Fruit fly (Drosophila melanogaster) whole organism, wandering third instar larva: Measurements from ENCODE around the gene Hr4.

Experiments
- Abd-B ChIP-seq: fragments of >200 bp; optimal IDR thresholded peaks from 2 replicates; lab custom pipeline; 2017; ENCODE audit warnings: missing biosample characterization, missing genetic modification characterization
- CG32264 ChIP-seq: fragments of 200-800 bp; sonication (Bioruptor generic); optimal IDR thresholded peaks from 2 replicates; lab custom pipeline; 2016; ENCODE audit warnings: missing biosample characterization, missing genetic modification characterization
- CG9705 ChIP-seq: fragments of 200-800 bp; sonication (Bioruptor generic); optimal IDR thresholded peaks from 2 replicates; lab custom pipeline; 2018; ENCODE audit warnings: missing biosample characterization, mild to moderate bottlenecking, missing genetic modification characterization
- CrebA ChIP-seq: fragments of 200-800 bp; sonication (Bioruptor generic); optimal IDR thresholded peaks from 2 replicates; lab custom pipeline; 2016; ENCODE audit warnings: missing biosample characterization, mild to moderate bottlenecking, missing genetic modification characterization, borderline replicate concordance
- Dfd ChIP-seq: fragments of >200 bp; optimal IDR thresholded peaks from 2 replicates; lab custom pipeline; 2017; ENCODE audit warnings: missing biosample characterization, missing genetic modification characterization
- Dif ChIP-seq: fragments of 200-275, 200-300 bp; sonication (Bioruptor generic); optimal IDR thresholded peaks from 2 replicates; lab custom pipeline; 2018; ENCODE audit warnings: missing biosample characterization, missing genetic modification characterization; ENCODE audit not compliant: partially characterized antibody
- GATAd ChIP-seq: sonication (Bioruptor generic); optimal IDR thresholded peaks from 2 replicates; lab custom pipeline; 2016; ENCODE audit warnings: missing biosample characterization, missing genetic modification characterization
- HLH106 ChIP-seq: fragments of 200-800 bp; optimal IDR thresholded peaks from 3 replicates; lab custom pipeline; 2019; ENCODE audit warnings: missing biosample characterization, mild to moderate bottlenecking, missing genetic modification characterization, moderate library complexity
- Hnf4 ChIP-seq: fragments of 200-800 bp; sonication (Bioruptor generic); optimal IDR thresholded peaks from 2 replicates; lab custom pipeline; 2016; ENCODE audit warnings: missing biosample characterization, mild to moderate bottlenecking, missing genetic modification characterization
- Hr78 ChIP-seq: fragments of >200 bp; optimal IDR thresholded peaks from 2 replicates; lab custom pipeline; 2017; ENCODE audit warnings: missing biosample characterization, missing genetic modification characterization
- Hr83 ChIP-seq: fragments of 200-300 bp; sonication (Bioruptor generic); optimal IDR thresholded peaks from 2 replicates; lab custom pipeline; 2016; ENCODE audit warnings: missing biosample characterization, mild to moderate bottlenecking, missing genetic modification characterization, moderate library complexity; ENCODE audit not compliant: poor library complexity, severe bottlenecking
- Jra ChIP-seq: sonication (Bioruptor generic); optimal IDR thresholded peaks from 2 replicates; lab custom pipeline; 2016; ENCODE audit warnings: missing biosample characterization, missing genetic modification characterization
- Mio ChIP-seq: sonication (Bioruptor generic); optimal IDR thresholded peaks from 2 replicates; lab custom pipeline; 2016; ENCODE audit warnings: missing biosample characterization, missing genetic modification characterization
- Myc ChIP-seq: fragments of >200 bp; optimal IDR thresholded peaks from 2 replicates; lab custom pipeline; 2017
- N ChIP-seq: fragments of >200 bp; optimal IDR thresholded peaks from 2 replicates; lab custom pipeline; 2018; ENCODE audit warnings: missing biosample characterization, missing external identifiers, missing genetic modification characterization
- OdsH ChIP-seq: fragments of 200-800 bp; sonication (Bioruptor generic); optimal IDR thresholded peaks from 2 replicates; lab custom pipeline; 2016; ENCODE audit warnings: missing biosample characterization, mild to moderate bottlenecking, missing genetic modification characterization
- Rel ChIP-seq, 2 experiments: fragments of 200-800 bp; sonication (Bioruptor generic) in 1 of 2; optimal IDR thresholded peaks; 2 replicates in 1 of 2; 3 replicates in 1 of 2; lab custom pipeline; 2016 to 2019; ENCODE audit warnings: mild to moderate bottlenecking in 2 of 2, missing biosample characterization in 2 of 2, missing genetic modification characterization in 2 of 2, moderate library complexity in 1 of 2
- Sp1 ChIP-seq: fragments of 200-800 bp; sonication (Bioruptor generic); optimal IDR thresholded peaks from 3 replicates; lab custom pipeline; 2019; ENCODE audit warnings: missing biosample characterization, mild to moderate bottlenecking, missing genetic modification characterization, moderate library complexity
- Vsx2 ChIP-seq: fragments of 200-300, 225-300 bp; sonication (Bioruptor generic); optimal IDR thresholded peaks from 2 replicates; lab custom pipeline; 2018; ENCODE audit warnings: missing biosample characterization, missing genetic modification characterization; ENCODE audit not compliant: partially characterized antibody
- br ChIP-seq: fragments of 200-800 bp; sonication (Bioruptor generic); optimal IDR thresholded peaks from 2 replicates; lab custom pipeline; 2016; ENCODE audit warnings: missing biosample characterization, missing genetic modification characterization
- brk ChIP-seq: fragments of 200-800 bp; sonication (Bioruptor generic); optimal IDR thresholded peaks from 2 replicates; lab custom pipeline; 2016; ENCODE audit warnings: missing biosample characterization, mild to moderate bottlenecking, missing genetic modification characterization
- dl ChIP-seq, 2 experiments: fragments of 175-275, 200-275 bp in 1 of 2; fragments of 200-275 bp in 1 of 2; sonication (Bioruptor generic); optimal IDR thresholded peaks; lab custom pipeline; 2018; ENCODE audit warnings: mild to moderate bottlenecking in 2 of 2, missing biosample characterization in 2 of 2, missing genetic modification characterization in 2 of 2, moderate library complexity in 2 of 2; ENCODE audit not compliant: partially characterized antibody in 2 of 2, insufficient read depth in 1 of 2
- dmrt93B ChIP-seq: fragments of 200-800 bp; sonication (Bioruptor generic); optimal IDR thresholded peaks from 2 replicates; lab custom pipeline; 2018; ENCODE audit warnings: missing biosample characterization, mild to moderate bottlenecking, missing genetic modification characterization
- dsf ChIP-seq: sonication (Bioruptor generic); optimal IDR thresholded peaks from 2 replicates; lab custom pipeline; 2016; ENCODE audit warnings: missing biosample characterization, missing genetic modification characterization, borderline replicate concordance
- ey ChIP-seq: fragments of 200-800 bp; sonication (Bioruptor generic); optimal IDR thresholded peaks from 2 replicates; lab custom pipeline; 2016; ENCODE audit warnings: missing biosample characterization, missing genetic modification characterization
- foxo ChIP-seq, 2 experiments: fragments of 200-800 bp; sonication (Bioruptor generic); optimal IDR thresholded peaks; 2 replicates in 1 of 2; 3 replicates in 1 of 2; lab custom pipeline; 2016 to 2017; ENCODE audit warnings: missing biosample characterization in 2 of 2, missing genetic modification characterization in 2 of 2
- fru ChIP-seq: fragments of 200-800 bp; sonication (Bioruptor generic); optimal IDR thresholded peaks from 3 replicates; lab custom pipeline; 2016; ENCODE audit warnings: missing biosample characterization, mild to moderate bottlenecking, missing genetic modification characterization
- h ChIP-seq: fragments of 200-800 bp; sonication (Bioruptor generic); optimal IDR thresholded peaks from 3 replicates; lab custom pipeline; 2016; ENCODE audit warnings: missing biosample characterization, mild to moderate bottlenecking, missing genetic modification characterization
- jim ChIP-seq: fragments of 175-275, 200-325 bp; sonication (Bioruptor generic); optimal IDR thresholded peaks from 2 replicates; lab custom pipeline; 2016; ENCODE audit warnings: missing biosample characterization, mild to moderate bottlenecking, missing genetic modification characterization
- lola ChIP-seq: fragments of >200 bp; optimal IDR thresholded peaks from 2 replicates; lab custom pipeline; 2017; ENCODE audit warnings: missing biosample characterization, missing genetic modification characterization
- pan ChIP-seq: fragments of >200 bp; optimal IDR thresholded peaks from 2 replicates; lab custom pipeline; 2017
- psq ChIP-seq: fragments of 200-800 bp; sonication (Bioruptor generic); optimal IDR thresholded peaks from 3 replicates; lab custom pipeline; 2017; ENCODE audit warnings: missing biosample characterization, mild to moderate bottlenecking, missing genetic modification characterization, moderate library complexity
- rgr ChIP-seq: fragments of 200-800 bp; sonication (Bioruptor generic); optimal IDR thresholded peaks from 3 replicates; lab custom pipeline; 2016; ENCODE audit warnings: missing biosample characterization, mild to moderate bottlenecking, missing genetic modification characterization
- sage ChIP-seq: fragments of 200-800 bp; sonication (Bioruptor generic); optimal IDR thresholded peaks from 2 replicates; lab custom pipeline; 2016; ENCODE audit warnings: missing biosample characterization, mild to moderate bottlenecking, missing genetic modification characterization
- sv ChIP-seq: fragments of 200-800 bp; sonication (Bioruptor generic); optimal IDR thresholded peaks from 3 replicates; lab custom pipeline; 2016; ENCODE audit warnings: missing biosample characterization, missing genetic modification characterization
- tai ChIP-seq: sonication (Bioruptor generic); optimal IDR thresholded peaks from 2 replicates; lab custom pipeline; 2016; ENCODE audit warnings: missing biosample characterization, missing genetic modification characterization
- usp ChIP-seq: fragments of >200 bp; optimal IDR thresholded peaks from 2 replicates; lab custom pipeline; 2017; ENCODE audit warnings: missing biosample characterization, missing genetic modification characterization
- woc ChIP-seq: sonication (Bioruptor generic); optimal IDR thresholded peaks from 2 replicates; lab custom pipeline; 2016; ENCODE audit warnings: missing biosample characterization, mild to moderate bottlenecking, missing genetic modification characterization

The Hr4 gene

DNA sequence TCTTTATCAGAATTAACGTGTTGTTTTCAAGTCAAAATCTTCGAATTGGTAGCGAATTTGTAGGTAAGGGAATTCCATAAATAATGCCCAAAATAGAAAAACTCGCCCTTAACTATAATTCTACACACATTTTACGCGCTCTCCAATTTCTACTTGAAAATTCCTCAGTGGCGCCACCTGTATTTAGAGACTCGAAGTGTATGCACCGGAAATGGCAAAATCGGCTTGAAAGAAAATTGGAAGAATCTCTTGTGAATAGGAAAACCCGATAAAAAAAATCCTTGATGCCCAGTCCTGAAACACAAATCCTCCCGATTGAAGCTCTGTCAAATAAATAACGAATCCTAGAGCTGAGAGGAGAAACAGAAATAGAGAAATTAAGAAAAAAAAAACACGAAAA, 64.1 kb downstream of the Hr4 start (continued):
- TF ChIP-seq fru (no peak), Abd-B (GFP tag; lab: Kevin White, UChicago) (no peak), dsf (no peak), CG32264 (GFP tag; lab: Kevin White, UChicago) (no peak), Hr78 (GFP tag; lab: Kevin White, UChicago) (no peak), br (GFP tag; lab: Kevin White, UChicago) (peak; percentile 23), jim (GFP tag; lab: Kevin White, UChicago) (no peak), usp (no peak), dl (GFP tag; optimal IDR thresholded peaks at IDR 0.05; lab: Kevin White, UChicago; ENCODE audit: insufficient read depth in 1 of 2, partially characterized antibody in 2 of 2) (no peak), Rel (GFP tag; optimal IDR thresholded peaks at IDR 0.05; lab: Kevin White, UChicago) (no peak), Rel (tag; optimal IDR thresholded peaks at IDR 0.05; lab: Kevin White, UChicago) (peak; percentile 31), rgr (GFP tag; lab: Kevin White, UChicago) (peak; percentile 63), ey (no peak), N (GFP tag; lab: Kevin White, UChicago) (no peak), HLH106 (tag; lab: Kevin White, UChicago) (peak; percentile 41)

DNA sequence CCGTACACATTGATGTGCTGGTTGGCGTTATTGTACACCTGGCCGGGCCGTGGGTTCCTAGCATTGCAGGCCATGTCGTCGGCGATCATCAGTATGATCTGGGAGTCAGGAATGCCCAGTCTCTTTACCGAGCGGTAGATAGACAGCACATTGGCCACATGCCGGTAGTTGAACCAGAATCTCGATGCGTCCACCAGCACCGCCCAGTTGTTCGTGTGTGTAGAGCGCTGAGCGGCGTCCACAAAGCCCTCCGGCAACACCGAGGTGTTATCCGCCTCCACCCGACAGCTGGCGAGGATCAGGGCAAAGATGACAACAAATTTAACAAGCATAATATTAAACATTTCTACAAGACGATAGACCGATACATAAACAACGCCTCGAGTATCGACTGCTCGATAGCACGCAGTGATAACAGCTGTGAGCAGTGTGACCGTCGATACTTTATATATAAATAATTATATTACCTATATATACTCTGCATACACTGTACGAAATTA, 67.3 kb downstream of the Hr4 start, which contains the start of gene PIG-K:
TSS of gene PIG-K (minus strand) at position 412 of the 500 bp plus-strand sequence.
- no peak for TF ChIP-seq jim (GFP tag; lab: Kevin White, UChicago)
- no peak for TF ChIP-seq Dif (GFP tag; lab: Kevin White, UChicago)
- TF ChIP-seq N (GFP tag; lab: Kevin White, UChicago) = no peak
- TF ChIP-seq ey = no peak
- no peak for TF ChIP-seq lola
- TF ChIP-seq Hr83 (GFP tag; lab: Kevin White, UChicago) = no peak
- TF ChIP-seq CrebA (GFP tag; lab: Kevin White, UChicago) = no peak
- TF ChIP-seq psq (GFP tag; lab: Kevin White, UChicago) = no peak
- TF ChIP-seq HLH106 (tag; lab: Kevin White, UChicago) = no peak
- no peak for TF ChIP-seq Hr78 (GFP tag; lab: Kevin White, UChicago)
- no peak for TF ChIP-seq fru
- no peak for TF ChIP-seq tai (GFP tag; lab: Kevin White, UChicago)
- no peak for TF ChIP-seq GATAd
- TF ChIP-seq Hnf4 (GFP tag; lab: Kevin White, UChicago) = no peak
- TF ChIP-seq sage (GFP tag; lab: Kevin White, UChicago) = no peak
- TF ChIP-seq woc = no peak
- TF ChIP-seq Mio = no peak

DNA sequence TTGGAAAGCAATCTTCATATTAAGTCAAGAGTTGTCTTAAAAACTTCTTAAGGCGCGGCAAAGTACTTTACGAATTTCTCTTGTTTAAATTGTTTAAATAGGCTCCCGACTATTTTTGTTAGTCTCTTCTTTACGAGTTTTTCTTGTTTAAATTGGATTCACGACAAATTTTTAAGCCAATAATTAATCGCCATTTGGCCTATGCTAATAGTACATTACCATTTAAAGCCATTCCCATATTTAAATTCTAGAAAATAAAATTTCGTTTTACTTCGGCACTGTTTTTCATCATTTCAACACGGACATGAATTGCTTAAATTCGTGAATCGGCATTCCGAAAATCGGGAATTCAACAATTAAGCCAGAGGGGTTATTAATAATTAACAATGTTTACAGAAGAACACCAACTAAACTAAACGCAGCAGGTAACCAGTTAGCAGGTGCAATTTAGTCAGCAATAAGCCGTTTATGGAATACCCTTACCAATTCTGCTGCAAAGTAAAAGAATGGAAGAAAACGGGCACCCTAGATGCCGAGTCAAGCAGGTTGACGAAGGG, 67.8 kb downstream of the Hr4 start:
- TF ChIP-seq HLH106 (tag; lab: Kevin White, UChicago) = peak; percentile 69
- TF ChIP-seq Myc (lab: Kevin White, UChicago) = no peak
- no peak for TF ChIP-seq Rel (GFP tag; optimal IDR thresholded peaks at IDR 0.05; lab: Kevin White, UChicago)
- no peak for TF ChIP-seq Rel (tag; optimal IDR thresholded peaks at IDR 0.05; lab: Kevin White, UChicago)
- TF ChIP-seq CG9705 (GFP tag; lab: Kevin White, UChicago) = peak; percentile 33
- TF ChIP-seq OdsH (GFP tag; lab: Kevin White, UChicago) = peak; percentile 33
- peak; percentile 18 for TF ChIP-seq woc
- TF ChIP-seq CG32264 (GFP tag; lab: Kevin White, UChicago) = no peak
- no peak for TF ChIP-seq Abd-B (GFP tag; lab: Kevin White, UChicago)
- no peak for TF ChIP-seq Hr78 (GFP tag; lab: Kevin White, UChicago)
- no peak for TF ChIP-seq CrebA (GFP tag; lab: Kevin White, UChicago)
- TF ChIP-seq Hr83 (GFP tag; lab: Kevin White, UChicago) = no peak
- no peak for TF ChIP-seq Dif (GFP tag; lab: Kevin White, UChicago)
- TF ChIP-seq sage (GFP tag; lab: Kevin White, UChicago) = no peak
- TF ChIP-seq psq (GFP tag; lab: Kevin White, UChicago) = no peak
- no peak for TF ChIP-seq Vsx2
- TF ChIP-seq Hnf4 (GFP tag; lab: Kevin White, UChicago) = peak; percentile 51
- TF ChIP-seq brk = no peak
- TF ChIP-seq dmrt93B (GFP tag; lab: Kevin White, UChicago) = peak; percentile 50
- no peak for TF ChIP-seq lola
- no peak for TF ChIP-seq Mio
- TF ChIP-seq Dfd (GFP tag; lab: Kevin White, UChicago) = no peak
- TF ChIP-seq Jra (GFP tag; lab: Kevin White, UChicago) = no peak
- no peak for TF ChIP-seq pan (lab: Kevin White, UChicago)
- TF ChIP-seq dl (GFP tag; optimal IDR thresholded peaks at IDR 0.05; lab: Kevin White, UChicago; ENCODE audit: insufficient read depth in 1 of 2, partially characterized antibody in 2 of 2) = no peak
- TF ChIP-seq usp = no peak
- TF ChIP-seq Sp1 = peak; percentile 73
- TF ChIP-seq N (GFP tag; lab: Kevin White, UChicago) = no peak
- peak; percentile 63 for TF ChIP-seq sv (GFP tag; lab: Kevin White, UChicago)
- TF ChIP-seq rgr (GFP tag; lab: Kevin White, UChicago) = peak; percentile 65
- TF ChIP-seq dsf = no peak
- TF ChIP-seq ey = peak; percentile 60
- TF ChIP-seq jim (GFP tag; lab: Kevin White, UChicago) = no peak
- peak; percentile 57 for TF ChIP-seq br (GFP tag; lab: Kevin White, UChicago)
- no peak for TF ChIP-seq tai (GFP tag; lab: Kevin White, UChicago)
- TF ChIP-seq foxo (GFP tag; optimal IDR thresholded peaks at IDR 0.05; lab: Kevin White, UChicago) = peak in 1 of 2 experiments; percentile 72
- no peak for TF ChIP-seq GATAd
- TF ChIP-seq fru = peak; percentile 62
- peak; percentile 51 for TF ChIP-seq h (GFP tag; lab: Kevin White, UChicago)
